Worm (Caenorhabditis elegans): ENCODE data around the gene otpl-1.
A peak's percentile ranks its signal among the peaks of the same experiment; 100 is the strongest.

The otpl-1 gene

DNA sequence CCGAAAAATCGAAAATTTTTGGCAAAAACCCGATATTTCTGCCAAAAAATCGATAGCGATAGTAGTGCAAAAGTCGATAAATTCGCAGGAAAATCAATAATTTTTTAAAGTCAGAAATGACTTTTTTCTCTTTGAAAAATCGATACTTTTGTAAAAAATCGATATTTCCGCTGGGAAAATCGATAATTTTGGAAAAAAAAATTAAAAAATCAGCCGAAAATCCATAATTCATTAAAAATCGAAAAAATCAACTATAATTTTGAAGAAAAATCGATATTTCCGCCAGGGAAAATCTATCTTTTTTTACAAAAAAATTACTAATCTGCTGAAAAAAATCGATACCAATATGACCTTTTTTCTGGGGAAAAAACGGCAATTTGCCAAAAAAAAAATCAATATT lies 37.2 kb upstream of the otpl-1 start:
- no peak for TF ChIP-seq elt-3 (tag; optimal IDR thresholded peaks at IDR 0.05)
- TF ChIP-seq unc-120 (tag; optimal IDR thresholded peaks at IDR 0.05; ENCODE audit: poor library complexity, severe bottlenecking): no peak
- TF ChIP-seq ceh-83 (GFP tag; optimal IDR thresholded peaks at IDR 0.05): no peak
- no peak for TF ChIP-seq unc-39 (tag; optimal IDR thresholded peaks at IDR 0.05)
- no peak for TF ChIP-seq cnd-1 (tag; optimal IDR thresholded peaks at IDR 0.05)
- TF ChIP-seq snpc-4 (tag; optimal IDR thresholded peaks at IDR 0.05): no peak
- TF ChIP-seq lsy-2 (tag; optimal IDR thresholded peaks at IDR 0.05): no peak
- TF ChIP-seq pha-4 (tag; optimal IDR thresholded peaks at IDR 0.05): no peak

DNA sequence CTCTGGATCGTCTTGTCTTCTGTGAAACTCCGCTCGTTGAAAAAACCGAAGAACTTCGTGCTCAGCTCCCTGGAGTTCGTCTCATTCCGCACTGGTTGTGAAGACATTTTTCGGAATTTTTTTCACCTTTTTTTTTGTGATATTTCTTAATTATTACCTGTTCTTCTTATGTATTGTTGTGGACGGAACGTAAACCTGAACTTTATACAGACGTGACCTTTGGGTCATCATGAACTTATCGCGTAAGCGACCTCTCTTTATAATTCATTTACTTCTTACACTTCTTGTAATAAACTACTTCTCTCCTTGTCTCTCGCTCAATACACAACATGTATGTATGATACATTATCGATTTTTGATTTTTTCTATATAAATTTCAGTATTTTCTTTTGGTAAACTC lies 36.6 kb upstream of the otpl-1 start, which contains the start of gene M57.1:
M57.1 (plus strand) TSS at position 301 of the 400 bp plus-strand sequence.
- no peak for TF ChIP-seq lsy-2 (tag; optimal IDR thresholded peaks at IDR 0.05)
- no peak for TF ChIP-seq cnd-1 (tag; optimal IDR thresholded peaks at IDR 0.05)
- no peak for TF ChIP-seq lin-32 (GFP tag; optimal IDR thresholded peaks at IDR 0.05)
- no peak for TF ChIP-seq elt-1 (tag; optimal IDR thresholded peaks at IDR 0.05; ENCODE audit: borderline replicate concordance, insufficient read depth)

DNA sequence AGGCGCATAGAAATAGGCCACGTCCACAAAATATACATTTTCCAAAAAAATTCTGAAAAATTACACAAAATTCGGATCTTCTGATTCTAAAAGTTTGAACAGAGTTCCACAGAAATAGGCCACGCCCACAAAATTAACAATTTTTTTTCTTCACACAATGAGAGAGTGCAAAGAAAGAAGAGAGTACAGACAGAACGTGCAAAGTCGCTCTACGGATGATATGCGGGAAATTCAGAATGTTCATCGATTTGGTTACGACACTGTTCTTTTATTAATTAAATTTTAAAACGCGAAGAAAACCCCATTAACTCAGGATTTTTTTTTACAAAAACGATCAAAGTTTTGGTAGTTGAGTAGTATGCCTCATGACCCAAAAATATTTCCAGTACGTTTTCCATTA lies 35.8 kb upstream of the otpl-1 start:
- no peak for TF ChIP-seq elt-3 (tag; optimal IDR thresholded peaks at IDR 0.05)
- peak; percentile 2 for TF ChIP-seq ceh-39 (tag; optimal IDR thresholded peaks at IDR 0.05)
- peak; percentile 55 for TF ChIP-seq ces-1 (GFP tag; optimal IDR thresholded peaks at IDR 0.05)

DNA sequence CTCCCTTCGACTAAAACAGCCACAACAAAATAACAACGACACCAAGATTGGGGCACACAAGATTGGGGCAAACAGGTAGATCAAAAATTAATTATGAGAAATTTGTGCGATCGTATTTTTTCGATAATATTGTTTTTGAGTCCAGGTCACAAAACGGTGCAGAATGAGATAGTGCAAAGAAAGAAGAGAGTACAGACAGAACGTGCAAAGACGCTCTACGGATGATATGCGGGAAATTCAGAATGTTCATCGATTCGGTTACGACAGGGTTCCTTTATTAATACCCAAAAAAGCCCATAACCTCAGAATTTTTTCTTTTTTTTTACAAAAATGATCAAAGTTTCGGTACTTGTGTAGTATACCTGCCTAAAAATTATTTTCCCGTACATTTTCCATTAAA lies 29.5 kb upstream of the otpl-1 start:
- TF ChIP-seq mab-5 (tag; optimal IDR thresholded peaks at IDR 0.05) (no peak), ceh-39 (tag; optimal IDR thresholded peaks at IDR 0.05) (peak; percentile 55)

DNA sequence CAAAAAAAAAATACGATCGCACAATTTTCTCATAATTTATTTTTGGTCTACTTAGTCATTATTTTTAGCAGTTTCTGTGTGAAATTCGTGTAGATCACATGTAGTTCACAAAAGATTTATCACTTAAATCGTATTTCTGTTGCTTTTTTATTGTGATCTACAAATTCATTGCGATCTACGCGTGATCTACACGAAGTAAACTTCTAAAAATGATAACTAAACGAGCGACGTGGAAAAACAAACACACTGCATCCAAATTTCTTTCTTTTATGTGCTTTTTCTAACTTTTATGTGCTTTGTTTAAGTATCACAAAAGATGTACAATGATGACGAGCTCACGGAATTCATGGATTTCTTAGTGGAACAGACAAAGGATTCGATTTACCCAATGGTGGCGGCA lies 28.9 kb upstream of the otpl-1 start, which contains the start of gene B0212.3:
B0212.3 (plus strand) TSS at position 301 of the 400 bp plus-strand sequence.
- TF ChIP-seq blmp-1 (tag; optimal IDR thresholded peaks at IDR 0.05): no peak
- TF ChIP-seq unc-39 (tag; optimal IDR thresholded peaks at IDR 0.05): no peak
- no peak for TF ChIP-seq nhr-76 (tag; optimal IDR thresholded peaks at IDR 0.05)
- no peak for TF ChIP-seq nhr-2 (tag; optimal IDR thresholded peaks at IDR 0.05)
- TF ChIP-seq ceh-39 (tag; optimal IDR thresholded peaks at IDR 0.05): no peak
- no peak for TF ChIP-seq lin-32 (GFP tag; optimal IDR thresholded peaks at IDR 0.05)
- no peak for TF ChIP-seq ztf-11 (tag; optimal IDR thresholded peaks at IDR 0.05)
- no peak for TF ChIP-seq lsy-2 (tag; optimal IDR thresholded peaks at IDR 0.05)
- TF ChIP-seq elt-1 (tag; optimal IDR thresholded peaks at IDR 0.05; ENCODE audit: borderline replicate concordance, insufficient read depth): no peak
- TF ChIP-seq nhr-237 (tag; optimal IDR thresholded peaks at IDR 0.05): no peak
- TF ChIP-seq sptf-1 (tag; optimal IDR thresholded peaks at IDR 0.05): no peak
- TF ChIP-seq mab-5 (tag; optimal IDR thresholded peaks at IDR 0.05): no peak
- no peak for TF ChIP-seq ces-1 (GFP tag; optimal IDR thresholded peaks at IDR 0.05)

DNA sequence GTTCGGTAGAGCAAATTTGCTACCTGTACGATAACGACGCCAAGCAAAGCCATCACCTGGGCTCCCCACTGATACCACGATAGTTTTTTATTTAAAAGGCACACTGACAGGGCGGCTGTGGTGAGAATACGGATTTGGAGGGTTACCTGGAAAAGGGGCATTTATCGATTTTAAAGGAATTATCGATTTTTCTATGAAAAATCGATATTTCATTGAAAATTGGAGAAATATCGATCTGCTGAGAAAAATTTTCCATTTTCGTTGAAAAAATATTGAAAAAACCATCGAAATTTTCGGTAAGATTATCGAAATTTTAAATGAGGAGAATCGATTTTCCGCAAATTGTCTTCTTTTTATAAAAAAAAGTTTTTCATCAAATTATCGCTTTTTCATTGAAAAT lies 23.7 kb upstream of the otpl-1 start:
- no peak for TF ChIP-seq nhr-28 (tag; optimal IDR thresholded peaks at IDR 0.05)
- TF ChIP-seq nhr-237 (tag; optimal IDR thresholded peaks at IDR 0.05): no peak
- TF ChIP-seq elt-3 (tag; optimal IDR thresholded peaks at IDR 0.05): no peak
- TF ChIP-seq unc-62 (GFP tag; optimal IDR thresholded peaks at IDR 0.05): no peak
- TF ChIP-seq zip-8 (tag; optimal IDR thresholded peaks at IDR 0.05): no peak
- TF ChIP-seq pha-4 (tag; optimal IDR thresholded peaks at IDR 0.05): no peak
- TF ChIP-seq sem-2 (GFP tag; optimal IDR thresholded peaks at IDR 0.05): no peak
- no peak for TF ChIP-seq drap-1 (GFP tag; optimal IDR thresholded peaks at IDR 0.05)
- no peak for TF ChIP-seq ceh-39 (tag; optimal IDR thresholded peaks at IDR 0.05)

DNA sequence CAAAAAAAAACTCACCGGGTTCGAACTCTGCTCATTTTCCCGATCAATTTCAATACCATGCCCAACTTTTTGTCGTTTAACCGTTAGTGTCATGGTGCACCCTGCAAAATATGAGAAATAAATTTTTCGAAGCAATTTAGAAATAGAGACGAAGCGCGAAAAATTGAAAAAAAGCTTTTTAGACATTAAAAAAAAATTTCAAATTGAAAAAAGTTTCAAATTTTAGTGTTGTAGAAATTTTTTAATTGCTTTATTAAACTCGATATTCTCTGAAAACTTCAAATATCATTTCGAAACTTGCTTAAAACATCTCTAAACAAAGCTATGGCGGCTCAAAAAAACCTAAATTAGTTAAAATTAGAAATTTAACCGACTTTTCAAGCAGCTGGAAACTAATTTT lies 21.3 kb upstream of the otpl-1 start, which contains the start of gene nstp-6:
nstp-6 (minus strand) TSS at position 101 of the 400 bp plus-strand sequence.
- TF ChIP-seq nhr-2 (tag; optimal IDR thresholded peaks at IDR 0.05) (no peak), M03D4.4 (tag; optimal IDR thresholded peaks at IDR 0.05) (no peak), ceh-83 (GFP tag; optimal IDR thresholded peaks at IDR 0.05) (no peak), nhr-12 (tag; optimal IDR thresholded peaks at IDR 0.05) (no peak), pha-4 (tag; optimal IDR thresholded peaks at IDR 0.05) (no peak)

DNA sequence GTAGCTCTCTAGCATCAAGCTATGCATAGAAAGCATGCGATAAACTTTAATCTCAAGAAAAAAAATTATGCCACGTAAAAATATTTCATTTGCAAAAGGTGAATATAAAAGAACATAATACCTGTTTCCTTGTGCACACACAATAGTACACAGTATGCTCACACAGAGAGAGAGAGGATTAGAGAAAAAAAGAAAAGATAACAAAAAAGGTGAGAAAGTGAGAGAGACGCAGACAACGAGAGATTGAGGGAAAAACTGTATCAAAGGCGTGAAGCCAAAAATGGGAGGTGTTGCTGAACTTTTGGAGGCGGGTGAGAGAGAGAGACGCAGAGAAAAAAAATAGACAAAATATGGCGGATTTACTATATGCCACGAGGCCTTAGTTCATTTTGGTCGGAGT lies 20.5 kb upstream of the otpl-1 start:
- no peak for TF ChIP-seq ces-1 (GFP tag; optimal IDR thresholded peaks at IDR 0.05)
- no peak for TF ChIP-seq M03D4.4 (tag; optimal IDR thresholded peaks at IDR 0.05)
- TF ChIP-seq sptf-1 (tag; optimal IDR thresholded peaks at IDR 0.05): no peak
- TF ChIP-seq mls-2 (tag; optimal IDR thresholded peaks at IDR 0.05): no peak
- TF ChIP-seq nhr-28 (tag; optimal IDR thresholded peaks at IDR 0.05): no peak
- no peak for TF ChIP-seq unc-62 (GFP tag; optimal IDR thresholded peaks at IDR 0.05)
- TF ChIP-seq blmp-1 (tag; optimal IDR thresholded peaks at IDR 0.05): no peak
- TF ChIP-seq hlh-1 (tag; optimal IDR thresholded peaks at IDR 0.05): no peak
- no peak for TF ChIP-seq nhr-76 (tag; optimal IDR thresholded peaks at IDR 0.05)
- no peak for TF ChIP-seq ceh-83 (GFP tag; optimal IDR thresholded peaks at IDR 0.05)
- no peak for TF ChIP-seq lsy-2 (tag; optimal IDR thresholded peaks at IDR 0.05)
- TF ChIP-seq tbx-8 (GFP tag; optimal IDR thresholded peaks at IDR 0.05): no peak
- no peak for TF ChIP-seq lin-13 (tag; optimal IDR thresholded peaks at IDR 0.05)

Measured in whole organism, mixed stage, embryonic.